Fruit fly (Drosophila melanogaster): ENCODE results near the gene CG14650.

The CG14650 gene

DNA sequence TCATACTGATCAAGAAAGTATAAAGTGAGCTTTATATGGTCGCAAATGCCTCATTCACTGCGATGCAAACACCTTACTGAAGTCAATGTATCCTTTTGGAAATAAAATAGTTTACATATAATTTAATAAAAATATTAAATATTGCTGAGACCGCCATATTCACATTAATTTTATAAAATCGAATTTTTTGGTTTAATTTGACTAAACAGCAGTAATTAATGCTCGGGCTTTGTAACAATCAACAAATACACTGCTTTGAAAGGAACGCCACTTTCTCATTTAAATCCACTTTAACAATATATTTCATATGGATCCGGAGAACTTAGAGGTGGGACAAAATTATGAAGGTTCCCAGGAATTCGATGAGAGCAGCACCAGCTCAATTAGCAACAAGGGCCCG, 43.3 kb downstream of the CG14650 start, which contains the start of gene sac:
Gene sac, plus strand, starts transcription at position 301 of the 400 bp plus-strand sequence.
- TF ChIP-seq CG11294 (GFP tag; IDR thresholded peaks at IDR 0.05), result no peak
- TF ChIP-seq CG6854 (GFP tag; optimal IDR thresholded peaks at IDR 0.05), result no peak
- no peak for TF ChIP-seq Hr39 (GFP tag; optimal IDR thresholded peaks at IDR 0.05)
- no peak for TF ChIP-seq fd85E (GFP tag; optimal IDR thresholded peaks at IDR 0.05)
- no peak for TF ChIP-seq Met (GFP tag; optimal IDR thresholded peaks at IDR 0.05)
- TF ChIP-seq Lpt (GFP tag; optimal IDR thresholded peaks at IDR 0.05), result no peak
- no peak for TF ChIP-seq CG16779 (tag; optimal IDR thresholded peaks at IDR 0.05)
- TF ChIP-seq CG1621 (tag; optimal IDR thresholded peaks at IDR 0.05), result no peak
- no peak for TF ChIP-seq CG15336 (GFP tag; IDR thresholded peaks at IDR 0.05)
- no peak for TF ChIP-seq CG9139 (GFP tag; optimal IDR thresholded peaks at IDR 0.05)
- TF ChIP-seq CG31627 (GFP tag; optimal IDR thresholded peaks at IDR 0.05), result no peak
- TF ChIP-seq CG11762 (GFP tag; optimal IDR thresholded peaks at IDR 0.05; ENCODE audit: insufficient read depth), result no peak
- no peak for TF ChIP-seq CG34406 (GFP tag; optimal IDR thresholded peaks at IDR 0.05)
- TF ChIP-seq acj6 (GFP tag; optimal IDR thresholded peaks at IDR 0.05), result no peak
- TF ChIP-seq CG7368 (GFP tag; optimal IDR thresholded peaks at IDR 0.05), result no peak
- TF ChIP-seq net (GFP tag; optimal IDR thresholded peaks at IDR 0.05), result no peak
- TF ChIP-seq CG8319 (GFP tag; optimal IDR thresholded peaks at IDR 0.05), result no peak
- no peak for TF ChIP-seq CG3032 (tag; optimal IDR thresholded peaks at IDR 0.05)

DNA sequence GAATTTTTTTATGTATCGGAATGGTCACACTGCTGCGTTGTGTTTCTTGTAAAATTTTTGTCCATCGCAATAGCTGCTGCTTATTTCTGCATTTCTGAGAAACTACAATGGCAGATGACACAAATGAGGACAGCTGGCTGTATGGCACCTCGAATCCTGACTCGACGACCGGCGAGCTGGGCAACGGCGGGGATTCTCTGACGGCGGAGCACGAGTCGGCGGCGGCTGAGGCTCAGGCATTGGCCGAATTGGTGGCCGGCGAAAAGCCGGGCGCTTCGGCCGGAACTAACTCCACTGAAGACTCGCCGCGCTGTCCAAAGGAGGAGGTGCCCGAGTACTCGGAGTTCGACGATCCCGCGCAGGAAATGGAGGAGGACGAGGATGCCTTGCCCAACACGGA, 47.8 kb downstream of the CG14650 start, which contains the start of gene Fip1:
Gene Fip1, plus strand, starts transcription at position 10 of the 400 bp plus-strand sequence.
- no peak for TF ChIP-seq CG34406 (GFP tag; optimal IDR thresholded peaks at IDR 0.05)
